Fruit fly (Drosophila melanogaster): ENCODE data around the gene CRMP.

Gene CRMP

dm6 chr3R:5601044-5601523 is 30.2 kb downstream of the CRMP start, which contains the start of the genes kra and SecS (continued):
- TF ChIP-seq CG1024 (GFP tag; IDR thresholded peaks at IDR 0.05), result no peak
- TF ChIP-seq CG13894 (tag; optimal IDR thresholded peaks at IDR 0.05), result peak; percentile 14
- peak; percentile 74 for TF ChIP-seq CG12391 (tag; optimal IDR thresholded peaks at IDR 0.05)
- peak; percentile 4 for TF ChIP-seq D19B (GFP tag; optimal IDR thresholded peaks at IDR 0.05)
- peak; percentile 27 for TF ChIP-seq CG18262 (tag; optimal IDR thresholded peaks at IDR 0.05)
- no peak for TF ChIP-seq dmrt99B (tag; optimal IDR thresholded peaks at IDR 0.05)
- TF ChIP-seq br (optimal IDR thresholded peaks at IDR 0.05), result no peak
- TF ChIP-seq wdn (GFP tag; IDR thresholded peaks at IDR 0.05), result no peak
- TF ChIP-seq gcm (GFP tag; optimal IDR thresholded peaks at IDR 0.05), result no peak
- TF ChIP-seq NfI (GFP tag; optimal IDR thresholded peaks at IDR 0.05), result peak; percentile 55
- peak in 1 of 3 experiments; percentile 57 for TF ChIP-seq lola (GFP tag; optimal IDR thresholded peaks at IDR 0.05)
- no peak for TF ChIP-seq CG3847 (GFP tag; IDR thresholded peaks at IDR 0.05)
- TF ChIP-seq D (optimal IDR thresholded peaks at IDR 0.05), result no peak
- TF ChIP-seq D (GFP tag; optimal IDR thresholded peaks at IDR 0.05), result no peak
- no peak for TF ChIP-seq Taf1 (GFP tag; IDR thresholded peaks at IDR 0.05)
- TF ChIP-seq CG17829 (tag; optimal IDR thresholded peaks at IDR 0.05), result peak; percentile 67
- TF ChIP-seq CG16813 (GFP tag; IDR thresholded peaks at IDR 0.05; ENCODE audit: partially characterized antibody), result no peak
- no peak for TF ChIP-seq Hr78 (GFP tag; optimal IDR thresholded peaks at IDR 0.05)
- TF ChIP-seq schlank (tag; optimal IDR thresholded peaks at IDR 0.05), result peak; percentile 30
- peak; percentile 41 for TF ChIP-seq CG6765 (GFP tag; optimal IDR thresholded peaks at IDR 0.05)
- TF ChIP-seq peb (GFP tag; IDR thresholded peaks at IDR 0.05), result no peak
- TF ChIP-seq CG2120 (GFP tag; optimal IDR thresholded peaks at IDR 0.05), result peak; percentile 76
- TF ChIP-seq ems (GFP tag; optimal IDR thresholded peaks at IDR 0.05), result peak; percentile 45
- TF ChIP-seq Neu2 (GFP tag; optimal IDR thresholded peaks at IDR 0.05; ENCODE audit: borderline replicate concordance), result no peak
- no peak for TF ChIP-seq Scr (GFP tag; IDR thresholded peaks at IDR 0.05; ENCODE audit: partially characterized antibody)
- no peak for TF ChIP-seq tap (tag; optimal IDR thresholded peaks at IDR 0.05)
- TF ChIP-seq tll (GFP tag; optimal IDR thresholded peaks at IDR 0.05), result peak; percentile 43 to 92
- TF ChIP-seq CG10431 (GFP tag; optimal IDR thresholded peaks at IDR 0.05), result no peak
- peak; percentile 82 for TF ChIP-seq phol (tag; optimal IDR thresholded peaks at IDR 0.05)
- no peak for TF ChIP-seq gsb-n (tag; optimal IDR thresholded peaks at IDR 0.05)
- peak; percentile 22 for TF ChIP-seq Ssrp (tag; optimal IDR thresholded peaks at IDR 0.05)
- TF ChIP-seq ken (GFP tag; IDR thresholded peaks at IDR 0.05), result no peak
- TF ChIP-seq Awh (GFP tag; IDR thresholded peaks at IDR 0.05), result no peak
- TF ChIP-seq CG18764 (GFP tag; optimal IDR thresholded peaks at IDR 0.05), result peak; percentile 27
- no peak for TF ChIP-seq Usf (GFP tag; optimal IDR thresholded peaks at IDR 0.05)
- peak; percentile 12 for TF ChIP-seq zen (tag; optimal IDR thresholded peaks at IDR 0.05)
- TF ChIP-seq tup (GFP tag; optimal IDR thresholded peaks at IDR 0.05), result peak; percentile 56
- TF ChIP-seq CG31224 (GFP tag; IDR thresholded peaks at IDR 0.05), result no peak
- no peak for TF ChIP-seq MBD-R2 (GFP tag; IDR thresholded peaks at IDR 0.05)
- peak; percentile 40 for TF ChIP-seq CG9609 (GFP tag; optimal IDR thresholded peaks at IDR 0.05)
- TF ChIP-seq ac (GFP tag; optimal IDR thresholded peaks at IDR 0.05), result no peak
- peak; percentile 81 for TF ChIP-seq Elba2 (GFP tag; optimal IDR thresholded peaks at IDR 0.05)
- no peak for TF ChIP-seq dysf (GFP tag; IDR thresholded peaks at IDR 0.05)
- no peak for TF ChIP-seq Dref (GFP tag; IDR thresholded peaks at IDR 0.05)
- no peak for TF ChIP-seq ttk (GFP tag; IDR thresholded peaks at IDR 0.05)
- peak; percentile 52 for TF ChIP-seq CG18476 (GFP tag; optimal IDR thresholded peaks at IDR 0.05)
- TF ChIP-seq CG12769 (tag; optimal IDR thresholded peaks at IDR 0.05), result no peak
- TF ChIP-seq CG1602 (GFP tag; optimal IDR thresholded peaks at IDR 0.05), result peak; percentile 53
- peak; percentile 47 for TF ChIP-seq nerfin-1 (tag; optimal IDR thresholded peaks at IDR 0.05)
- TF ChIP-seq mirr (GFP tag; optimal IDR thresholded peaks at IDR 0.05), result peak; percentile 9
- TF ChIP-seq CG42726 (GFP tag; IDR thresholded peaks at IDR 0.05; ENCODE audit: partially characterized antibody), result no peak
